Worm (Caenorhabditis elegans): ENCODE measurements around the gene F43B10.1.
A peak's percentile ranks its signal among the peaks of the same experiment; 100 is the strongest.

DNA sequence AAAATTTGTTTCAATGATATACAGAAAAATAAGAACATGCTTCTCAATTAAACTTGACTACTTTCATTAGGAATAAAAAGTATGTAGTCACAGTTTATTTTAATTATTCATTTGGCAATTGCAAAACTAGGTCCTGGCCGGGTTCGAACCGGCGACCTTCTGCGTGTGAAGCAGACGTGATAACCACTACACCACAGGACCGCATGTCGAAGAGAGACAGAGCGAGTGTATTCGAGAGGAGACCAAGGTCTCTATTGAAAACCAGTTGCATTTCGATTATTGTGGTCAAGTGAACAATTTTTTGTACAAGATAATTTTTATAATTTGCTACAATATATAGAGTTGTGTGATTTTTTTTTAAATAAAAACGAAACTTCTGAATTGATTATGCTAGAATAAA, 71.8 kb downstream of the F43B10.1 start:
- TF ChIP-seq aly-1 (tag; optimal IDR thresholded peaks at IDR 0.05) (peak; percentile 50), ama-1 (optimal IDR thresholded peaks at IDR 0.05) (no peak), hnd-1 (tag; optimal IDR thresholded peaks at IDR 0.05) (peak; percentile 59)
